Worm (Caenorhabditis elegans) whole organism, L4 larva: Measurements from ENCODE around the gene C05C10.7.
A peak's percentile ranks its signal among the peaks of the same experiment; 100 is the strongest.

Experiments used
- F37D6.2 ChIP-seq: sonication (generic microtip); optimal IDR thresholded peaks from 2 replicates; lab custom pipeline; 2016; ENCODE audit warnings: mild to moderate bottlenecking, missing genetic modification characterization, missing compliant biosample characterization
- F44E2.7 ChIP-seq: fragments of 200-800 bp; sonication (Bioruptor generic); IDR thresholded peaks from 2 replicates; pipeline ENCODE4 v2.1.2; 2022; ENCODE audit warnings: missing genetic modification characterization, missing compliant biosample characterization
- F49E8.2 ChIP-seq: sonication (generic microtip); optimal IDR thresholded peaks from 2 replicates; lab custom pipeline; 2016; ENCODE audit warnings: missing compliant biosample characterization, mild to moderate bottlenecking, missing genetic modification characterization, borderline replicate concordance
- T26A8.4 ChIP-seq: fragments of 200-800 bp; sonication (Bioruptor generic); IDR thresholded peaks from 2 replicates; pipeline ENCODE4 v1.3.6; 2022; ENCODE audit warnings: missing genetic modification characterization, missing compliant biosample characterization
- Y105C5A.15 ChIP-seq: fragments of 200-800 bp; sonication (Bioruptor generic); IDR thresholded peaks from 2 replicates; pipeline ENCODE4 v1.3.6; 2022; ENCODE audit warnings: missing genetic modification characterization, missing compliant biosample characterization
- Y5F2A.4 ChIP-seq: fragments of 200-800 bp; sonication (Bioruptor generic); optimal IDR thresholded peaks from 2 replicates; lab custom pipeline; 2018; ENCODE audit warnings: mild to moderate bottlenecking, missing genetic modification characterization, missing compliant biosample characterization
- Y75B8A.6 ChIP-seq: fragments of 200-800 bp; sonication (Bioruptor generic); IDR thresholded peaks from 2 replicates; pipeline ENCODE4 v1.3.6; 2022; ENCODE audit warnings: missing genetic modification reagents, missing genetic modification characterization, missing compliant biosample characterization
- aha-1 ChIP-seq: fragments of 150-350 bp; peaks from one replicate; lab custom pipeline; 2014; ENCODE audit warnings: missing biosample characterization, missing genetic modification characterization
- ama-1 ChIP-seq: fragments of 150-350 bp; optimal IDR thresholded peaks from 2 replicates; lab custom pipeline; 2014; ENCODE audit warnings: inconsistent platforms, mixed read lengths
- attf-4 ChIP-seq: sonication (generic microtip); optimal IDR thresholded peaks from 3 replicates; lab custom pipeline; 2017; ENCODE audit warnings: missing biosample characterization, missing genetic modification characterization
- ceh-28 ChIP-seq: fragments of 150-350 bp; optimal IDR thresholded peaks from 2 replicates; lab custom pipeline; 2014; ENCODE audit warnings: missing biosample characterization, missing genetic modification reagents, missing genetic modification characterization
- ceh-44 ChIP-seq: fragments of 200-800 bp; sonication (Bioruptor generic); IDR thresholded peaks from 2 replicates; pipeline ENCODE4 v1.3.6; 2022; ENCODE audit warnings: missing genetic modification reagents, missing genetic modification characterization, missing compliant biosample characterization
- ceh-82 ChIP-seq: sonication (generic microtip); optimal IDR thresholded peaks from 2 replicates; lab custom pipeline; 2017; ENCODE audit warnings: missing biosample characterization, missing genetic modification characterization
- cey-2 ChIP-seq: sonication (generic microtip); optimal IDR thresholded peaks from 3 replicates; lab custom pipeline; 2017; ENCODE audit warnings: missing genetic modification characterization, mild to moderate bottlenecking, missing compliant biosample characterization, antibody characterized with exemption, borderline replicate concordance; ENCODE audit not compliant: insufficient read depth
- ctbp-1 ChIP-seq: fragments of 200-800 bp; sonication (Bioruptor generic); IDR thresholded peaks from 2 replicates; pipeline ENCODE4 v1.3.6; 2022; ENCODE audit warnings: missing genetic modification reagents, missing genetic modification characterization, missing compliant biosample characterization
- daf-12 ChIP-seq: fragments of 150-350 bp; optimal IDR thresholded peaks from 2 replicates; lab custom pipeline; 2014; ENCODE audit warnings: missing biosample characterization, missing genetic modification reagents, missing genetic modification characterization
- daf-16 ChIP-seq, 3 experiments: sonication (generic microtip); optimal IDR thresholded peaks; 2 replicates each; lab custom pipeline; 2016 to 2017; ENCODE audit warnings: missing genetic modification characterization in 3 of 3, missing genetic modification reagents in 3 of 3, mild to moderate bottlenecking in 2 of 3, missing compliant biosample characterization in 2 of 3, missing biosample characterization in 1 of 3, moderate library complexity in 1 of 3
- daf-19 ChIP-seq: fragments of 200-800 bp; sonication (Bioruptor generic); conservative IDR thresholded peaks from 2 replicates; pipeline ENCODE4 v1.3.6; 2022; ENCODE audit warnings: missing genetic modification characterization, missing compliant biosample characterization
- daf-8 ChIP-seq: fragments of 200-800 bp; sonication (Bioruptor generic); IDR thresholded peaks from 2 replicates; pipeline ENCODE4 v1.3.6; 2022; ENCODE audit warnings: missing genetic modification characterization, missing compliant biosample characterization
- dmd-6 ChIP-seq: fragments of 200-800 bp; sonication (Bioruptor generic); IDR thresholded peaks from 2 replicates; pipeline ENCODE4 v1.3.6; 2022; ENCODE audit warnings: missing genetic modification reagents, missing genetic modification characterization, missing compliant biosample characterization
- dpl-1 ChIP-seq: fragments of 150-350 bp; optimal IDR thresholded peaks from 2 replicates; lab custom pipeline; 2014; ENCODE audit warnings: missing biosample characterization, missing genetic modification reagents, missing genetic modification characterization
- duxl-1 ChIP-seq: sonication (generic microtip); optimal IDR thresholded peaks from 2 replicates; lab custom pipeline; 2016; ENCODE audit warnings: mild to moderate bottlenecking, missing genetic modification characterization, moderate library complexity, missing compliant biosample characterization; ENCODE audit not compliant: poor library complexity
- egl-27 ChIP-seq: sonication (generic microtip); optimal IDR thresholded peaks from 3 replicates; lab custom pipeline; 2017; ENCODE audit warnings: missing biosample characterization, missing genetic modification reagents, missing genetic modification characterization
- fkh-10 ChIP-seq: fragments of 150-350 bp; optimal IDR thresholded peaks from 2 replicates; lab custom pipeline; 2014; ENCODE audit warnings: missing biosample characterization, missing genetic modification reagents, missing genetic modification characterization
- gei-8 ChIP-seq: fragments of 200-800 bp; sonication (Bioruptor generic); optimal IDR thresholded peaks from 2 replicates; lab custom pipeline; 2018; ENCODE audit warnings: mild to moderate bottlenecking, missing genetic modification characterization, missing compliant biosample characterization
- hlh-11 ChIP-seq: fragments of 200-800 bp; sonication (Bioruptor generic); optimal IDR thresholded peaks from 2 replicates; lab custom pipeline; 2018; ENCODE audit warnings: mild to moderate bottlenecking, missing genetic modification characterization, missing compliant biosample characterization
- hmg-1.1 ChIP-seq: fragments of 200-800 bp; sonication (Bioruptor generic); IDR thresholded peaks from 2 replicates; pipeline ENCODE4 v1.3.6; 2022; ENCODE audit warnings: missing genetic modification reagents, missing genetic modification characterization, missing compliant biosample characterization
- lin-38 ChIP-seq: fragments of 200-800 bp; sonication (Bioruptor generic); IDR thresholded peaks from 2 replicates; pipeline ENCODE4 v1.3.6; 2022; ENCODE audit warnings: missing genetic modification reagents, missing genetic modification characterization, missing compliant biosample characterization
- mep-1 ChIP-seq: fragments of 150-350 bp; sonication (generic microtip); optimal IDR thresholded peaks from 3 replicates; lab custom pipeline; 2014; ENCODE audit warnings: missing biosample characterization, missing genetic modification characterization
- mxl-2 ChIP-seq: fragments of 200-800 bp; sonication (Bioruptor generic); conservative IDR thresholded peaks from 2 replicates; pipeline ENCODE4 v1.3.6; 2022; ENCODE audit warnings: missing genetic modification reagents, missing genetic modification characterization, missing compliant biosample characterization
- nhr-10 ChIP-seq: fragments of 150-350 bp; optimal IDR thresholded peaks from 2 replicates; lab custom pipeline; 2014; ENCODE audit warnings: missing biosample characterization, missing genetic modification characterization
- nhr-102 ChIP-seq: sonication (generic microtip); optimal IDR thresholded peaks from 2 replicates; lab custom pipeline; 2016; ENCODE audit warnings: mild to moderate bottlenecking, missing genetic modification characterization, moderate library complexity, missing compliant biosample characterization
- nhr-111 ChIP-seq: fragments of 200-800 bp; sonication (Bioruptor generic); optimal IDR thresholded peaks from 2 replicates; lab custom pipeline; 2018; ENCODE audit warnings: mild to moderate bottlenecking, missing genetic modification characterization, missing compliant biosample characterization
- nhr-237 ChIP-seq: sonication (generic microtip); optimal IDR thresholded peaks from 2 replicates; lab custom pipeline; 2017; ENCODE audit warnings: missing biosample characterization, missing genetic modification characterization
- nhr-41 ChIP-seq: fragments of 200-800 bp; sonication (Bioruptor generic); IDR thresholded peaks from 2 replicates; pipeline ENCODE4 v1.3.6; 2022; ENCODE audit warnings: missing genetic modification reagents, missing genetic modification characterization, missing compliant biosample characterization
- nhr-76 ChIP-seq: fragments of 150-350 bp; optimal IDR thresholded peaks from 2 replicates; lab custom pipeline; 2014; ENCODE audit warnings: missing biosample characterization, missing genetic modification characterization
- nhr-77 ChIP-seq: fragments of 150-350 bp; optimal IDR thresholded peaks from 2 replicates; lab custom pipeline; 2014; ENCODE audit warnings: missing biosample characterization, missing genetic modification characterization
- pha-4 ChIP-seq, 2 experiments: fragments of 150-350 bp in 1 of 2; fragments of 200-800 bp in 1 of 2; sonication (Bioruptor generic) in 1 of 2; IDR thresholded peaks in 1 of 2; optimal IDR thresholded peaks in 1 of 2; 2 replicates each; pipeline versions ENCODE4 v1.3.6 to Lab custom; 2014 to 2022; ENCODE audit warnings: missing genetic modification characterization in 2 of 2, missing genetic modification reagents in 2 of 2, missing biosample characterization in 1 of 2, missing compliant biosample characterization in 1 of 2
- php-3 ChIP-seq: fragments of 200-800 bp; sonication (Bioruptor generic); IDR thresholded peaks from 2 replicates; pipeline ENCODE4 v1.3.6; 2022; ENCODE audit warnings: missing genetic modification reagents, missing genetic modification characterization, missing compliant biosample characterization
- pqm-1 ChIP-seq: sonication (generic microtip); optimal IDR thresholded peaks from 2 replicates; lab custom pipeline; 2017; ENCODE audit warnings: missing biosample characterization, missing genetic modification characterization
- rbr-2 ChIP-seq: sonication (generic microtip); optimal IDR thresholded peaks from 2 replicates; lab custom pipeline; 2016; ENCODE audit warnings: missing genotype, missing genetic modification characterization, missing compliant biosample characterization
- set-16 ChIP-seq: fragments of 200-800 bp; sonication (Bioruptor generic); IDR thresholded peaks from 2 replicates; pipeline ENCODE4 v1.3.6; 2022; ENCODE audit warnings: missing genetic modification reagents, missing genetic modification characterization, missing compliant biosample characterization
- snpc-1.2 ChIP-seq: fragments of 200-800 bp; sonication (Bioruptor generic); IDR thresholded peaks from 2 replicates; pipeline ENCODE4 v1.3.6; 2022; ENCODE audit warnings: missing genetic modification reagents, missing genetic modification characterization, missing compliant biosample characterization
- snpc-4 ChIP-seq: fragments of 150-350 bp; optimal IDR thresholded peaks from 2 replicates; lab custom pipeline; 2014; ENCODE audit warnings: missing biosample characterization, missing genetic modification characterization
- spr-1 ChIP-seq: sonication (generic microtip); optimal IDR thresholded peaks from 2 replicates; lab custom pipeline; 2016; ENCODE audit warnings: mild to moderate bottlenecking, missing genetic modification characterization, missing compliant biosample characterization
- spr-3 ChIP-seq: fragments of 200-800 bp; sonication (Bioruptor generic); optimal IDR thresholded peaks from 2 replicates; lab custom pipeline; 2018; ENCODE audit warnings: mild to moderate bottlenecking, missing genetic modification characterization, missing compliant biosample characterization
- tag-97 ChIP-seq: fragments of 200-800 bp; sonication (Bioruptor generic); IDR thresholded peaks from 2 replicates; pipeline ENCODE4 v1.3.6; 2022; ENCODE audit warnings: missing genetic modification characterization, missing compliant biosample characterization
- unc-39 ChIP-seq: sonication (generic microtip); optimal IDR thresholded peaks from 2 replicates; lab custom pipeline; 2017; ENCODE audit warnings: missing biosample characterization, missing genetic modification characterization
- zip-11 ChIP-seq: fragments of 200-800 bp; sonication (Bioruptor generic); IDR thresholded peaks from 2 replicates; pipeline ENCODE4 v1.3.6; 2022; ENCODE audit warnings: missing genetic modification characterization, missing compliant biosample characterization
- ztf-7 ChIP-seq: fragments of 150-350 bp; optimal IDR thresholded peaks from 2 replicates; lab custom pipeline; 2014; ENCODE audit warnings: missing biosample characterization, missing genetic modification characterization

Gene C05C10.7

DNA sequence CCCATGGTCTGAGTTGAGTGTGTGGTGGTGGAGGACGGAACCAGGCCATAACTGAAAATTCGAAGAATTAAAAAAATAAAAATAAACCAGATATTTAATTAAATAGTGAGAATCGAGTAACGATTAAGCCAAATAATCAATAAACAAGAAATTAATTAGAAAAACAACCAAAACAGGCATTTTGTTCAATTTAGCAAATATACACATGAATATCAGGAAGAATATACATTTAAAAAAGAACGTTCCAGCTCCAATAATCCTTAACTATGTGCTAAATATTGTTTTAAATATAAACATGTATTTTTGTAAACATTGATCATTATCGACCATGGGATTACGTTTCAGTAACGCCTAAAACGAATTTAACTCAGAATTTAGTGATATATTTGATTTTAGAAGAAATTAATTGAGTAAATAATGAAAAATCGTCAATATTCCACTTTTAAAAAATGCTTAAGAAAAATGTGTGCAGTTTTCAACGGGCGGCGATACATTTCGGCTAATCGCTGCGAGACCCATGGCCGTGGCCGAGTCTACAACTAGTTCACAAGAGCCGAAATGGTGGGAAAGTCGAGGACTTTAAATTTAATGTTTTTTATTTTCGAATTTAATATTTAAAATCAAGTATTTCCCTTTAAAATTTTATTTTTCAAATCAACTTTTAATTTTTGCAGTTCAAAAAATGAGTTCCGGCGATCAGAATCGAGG lies 29.4 kb upstream of the C05C10.7 start, which contains the start of the genes R53.4 and psf-1 (continued):
- TF ChIP-seq daf-16 (GFP tag; optimal IDR thresholded peaks at IDR 0.05; lab: Kevin White, UChicago) (no peak), daf-16 (tag; optimal IDR thresholded peaks at IDR 0.05; lab: Kevin White, UChicago) (peak; percentile 23), ctbp-1 (GFP tag; lab: Robert Waterston, UW) (no peak), zip-11 (GFP tag; lab: Robert Waterston, UW) (no peak), Y75B8A.6 (GFP tag; lab: Robert Waterston, UW) (no peak), rbr-2 (tag; lab: Kevin White, UChicago) (peak; percentile 49), fkh-10 (GFP tag; lab: Kevin White, UChicago) (peak; percentile 2), ceh-44 (GFP tag; lab: Robert Waterston, UW) (peak; percentile 61; the same call in 1 of the 2 replicates), cey-2 (tag; lab: Kevin White, UChicago) (no peak), nhr-77 (tag; lab: Kevin White, UChicago) (peak; percentile 31), snpc-1.2 (GFP tag; lab: Robert Waterston, UW) (no peak), hmg-1.1 (GFP tag; lab: Robert Waterston, UW) (peak; percentile 61), spr-3 (GFP tag; lab: Kevin White, UChicago) (no peak), nhr-111 (GFP tag; lab: Kevin White, UChicago) (no peak), unc-39 (tag; lab: Kevin White, UChicago) (no peak), nhr-41 (GFP tag; lab: Robert Waterston, UW) (no peak), Y105C5A.15 (GFP tag; lab: Robert Waterston, UW) (no peak), nhr-76 (tag; lab: Kevin White, UChicago) (no peak), aha-1 (no peak), nhr-237 (no peak), T26A8.4 (GFP tag; lab: Robert Waterston, UW) (no peak), attf-4 (no peak), F37D6.2 (no peak), daf-19 (GFP tag; lab: Robert Waterston, UW) (no peak), set-16 (GFP tag; lab: Robert Waterston, UW) (no peak), dpl-1 (GFP tag; lab: Kevin White, UChicago) (peak; percentile 85), dmd-6 (GFP tag; lab: Robert Waterston, UW) (peak; percentile 30; the same call in 1 of the 2 replicates), mxl-2 (GFP tag; lab: Robert Waterston, UW) (no peak), hlh-11 (peak; percentile 36), F49E8.2 (tag; lab: Kevin White, UChicago) (no peak), ceh-28 (tag; lab: Kevin White, UChicago) (no peak), duxl-1 (tag; lab: Kevin White, UChicago) (no peak), gei-8 (GFP tag; lab: Kevin White, UChicago) (no peak), nhr-10 (no peak), ama-1 (lab: Kevin White, UChicago) (no peak), ceh-82 (tag; lab: Kevin White, UChicago) (no peak), snpc-4 (tag; lab: Kevin White, UChicago) (no peak), daf-12 (tag; lab: Kevin White, UChicago) (no peak), lin-38 (GFP tag; lab: Robert Waterston, UW) (peak; percentile 56), egl-27 (no peak), mep-1 (peak; percentile 46), F44E2.7 (GFP tag; lab: Robert Waterston, UW) (no peak), ztf-7 (tag; lab: Kevin White, UChicago) (no peak), tag-97 (no peak), nhr-102 (no peak), daf-8 (no peak), pha-4 (GFP tag; IDR thresholded peaks at IDR 0.05; lab: Robert Waterston, UW) (no peak), pha-4 (tag; optimal IDR thresholded peaks at IDR 0.05; lab: Kevin White, UChicago) (no peak), php-3 (GFP tag; lab: Robert Waterston, UW) (no peak), pqm-1 (tag; lab: Kevin White, UChicago) (peak; percentile 3), spr-1 (tag; lab: Kevin White, UChicago) (no peak), Y5F2A.4 (GFP tag; lab: Kevin White, UChicago) (no peak)
